Worm (Caenorhabditis elegans) whole organism, L1 larva: ENCODE results near the gene aco-1.

Experiments
- F16B12.6 ChIP-seq: fragments of 150-350 bp; optimal IDR thresholded peaks from 2 replicates; lab custom pipeline; 2014; ENCODE audit warnings: missing biosample characterization, missing genetic modification characterization
- Y116A8C.19 ChIP-seq: sonication (generic microtip); optimal IDR thresholded peaks from 2 replicates; lab custom pipeline; 2016; ENCODE audit warnings: missing compliant biosample characterization, missing genetic modification characterization, borderline replicate concordance
- aha-1 ChIP-seq: fragments of 150-350 bp; optimal IDR thresholded peaks from 2 replicates; lab custom pipeline; 2014; ENCODE audit warnings: missing biosample characterization, missing genetic modification characterization
- alr-1 ChIP-seq: fragments of 200-800 bp; sonication (Bioruptor generic); optimal IDR thresholded peaks from 2 replicates; lab custom pipeline; 2018; ENCODE audit warnings: borderline replicate concordance, mild to moderate bottlenecking, missing genetic modification characterization, missing compliant biosample characterization
- ama-1 ChIP-seq: fragments of 150-350 bp; optimal IDR thresholded peaks from 2 replicates; lab custom pipeline; 2014
- blmp-1 ChIP-seq: fragments of 150-350 bp; optimal IDR thresholded peaks from 2 replicates; lab custom pipeline; 2014; ENCODE audit warnings: missing biosample characterization, missing genetic modification characterization
- ceh-63 ChIP-seq: fragments of 200-800 bp; sonication (Bioruptor generic); optimal IDR thresholded peaks from 2 replicates; lab custom pipeline; 2018; ENCODE audit warnings: mild to moderate bottlenecking, missing genetic modification characterization, missing compliant biosample characterization
- ceh-88 ChIP-seq: fragments of 200-800 bp; sonication (Bioruptor generic); IDR thresholded peaks from 2 replicates; pipeline ENCODE4 v1.3.6; 2022; ENCODE audit warnings: missing genetic modification characterization, missing compliant biosample characterization
- ceh-90 ChIP-seq: sonication (generic microtip); optimal IDR thresholded peaks from 2 replicates; lab custom pipeline; 2016; ENCODE audit warnings: missing genetic modification characterization, missing compliant biosample characterization
- dsc-1 ChIP-seq: sonication (generic microtip); optimal IDR thresholded peaks from 2 replicates; lab custom pipeline; 2016; ENCODE audit warnings: mild to moderate bottlenecking, missing genetic modification characterization, missing compliant biosample characterization
- efl-1 ChIP-seq, 4 experiments: fragments of 150-350 bp; optimal IDR thresholded peaks in 3 of 4; peaks in 1 of 4; 1 replicate in 1 of 4; 2 replicates in 3 of 4; lab custom pipeline; 2014; ENCODE audit warnings: missing biosample characterization in 2 of 4, missing genetic modification characterization in 2 of 4, missing genetic modification reagents in 2 of 4
- egl-13 ChIP-seq: sonication (generic microtip); optimal IDR thresholded peaks from 2 replicates; lab custom pipeline; 2016; ENCODE audit warnings: missing genotype, missing genetic modification reagents, missing genetic modification characterization, missing compliant biosample characterization
- egl-27 ChIP-seq, 2 experiments: fragments of 150-350 bp in 1 of 2; sonication (generic microtip); optimal IDR thresholded peaks; 3 replicates each; lab custom pipeline; 2017 to 2018; ENCODE audit warnings: missing biosample characterization in 2 of 2, missing genetic modification characterization in 2 of 2, missing genetic modification reagents in 2 of 2
- elt-3 ChIP-seq, 6 experiments: fragments of 150-350 bp in 1 of 6; sonication (generic microtip); optimal IDR thresholded peaks; 2 replicates each; lab custom pipeline; 2017 to 2018; ENCODE audit warnings: missing biosample characterization in 6 of 6, missing genetic modification characterization in 6 of 6, inconsistent platforms in 1 of 6
- fkh-10 ChIP-seq: sonication (generic microtip); optimal IDR thresholded peaks from 2 replicates; lab custom pipeline; 2017; ENCODE audit warnings: missing biosample characterization, missing genetic modification reagents, missing genetic modification characterization
- fos-1 ChIP-seq: fragments of 150-350 bp; optimal IDR thresholded peaks from 2 replicates; lab custom pipeline; 2014; ENCODE audit warnings: missing biosample characterization, missing genetic modification characterization
- isw-1 ChIP-seq: fragments of 200-800 bp; sonication (Bioruptor generic); IDR thresholded peaks from 2 replicates; pipeline ENCODE4 v1.3.6; 2022; ENCODE audit warnings: missing genetic modification characterization, missing compliant biosample characterization
- jun-1 ChIP-seq: fragments of 150-350 bp; optimal IDR thresholded peaks from 2 replicates; lab custom pipeline; 2014; ENCODE audit warnings: missing biosample characterization, missing genetic modification reagents, missing genetic modification characterization
- lin-14 ChIP-seq: fragments of 200-800 bp; sonication (Bioruptor generic); optimal IDR thresholded peaks from 2 replicates; lab custom pipeline; 2018; ENCODE audit warnings: mild to moderate bottlenecking, missing genetic modification characterization, moderate library complexity, missing compliant biosample characterization
- lin-15B ChIP-seq: fragments of 150-350 bp; sonication (generic microtip); optimal IDR thresholded peaks from 3 replicates; lab custom pipeline; 2014; ENCODE audit warnings: missing biosample characterization, missing genetic modification characterization
- lin-39 ChIP-seq: fragments of 150-350 bp; optimal IDR thresholded peaks from 2 replicates; lab custom pipeline; 2014; ENCODE audit warnings: missing biosample characterization, missing genetic modification reagents, missing genetic modification characterization
- lir-3 ChIP-seq: sonication (generic microtip); optimal IDR thresholded peaks from 2 replicates; lab custom pipeline; 2016; ENCODE audit warnings: mild to moderate bottlenecking, missing genetic modification characterization, moderate library complexity, missing compliant biosample characterization; ENCODE audit not compliant: poor library complexity
- mdl-1 ChIP-seq, 2 experiments: fragments of 150-350 bp; optimal IDR thresholded peaks; 2 replicates each; lab custom pipeline; 2014 to 2017; ENCODE audit warnings: missing biosample characterization in 2 of 2, missing genetic modification characterization in 2 of 2, inconsistent platforms in 1 of 2
- nhr-19 ChIP-seq: fragments of 200-800 bp; sonication (Bioruptor generic); conservative IDR thresholded peaks from 2 replicates; pipeline ENCODE4 v1.3.6; 2022; ENCODE audit warnings: missing genetic modification characterization, missing compliant biosample characterization
- nhr-20 ChIP-seq: sonication (generic microtip); optimal IDR thresholded peaks from 2 replicates; lab custom pipeline; 2016; ENCODE audit warnings: mild to moderate bottlenecking, missing genetic modification characterization, missing compliant biosample characterization
- nhr-28 ChIP-seq: fragments of 150-350 bp; optimal IDR thresholded peaks from 2 replicates; lab custom pipeline; 2014; ENCODE audit warnings: missing biosample characterization, missing genetic modification characterization
- nhr-71 ChIP-seq: sonication (generic microtip); optimal IDR thresholded peaks from 2 replicates; lab custom pipeline; 2016; ENCODE audit warnings: mild to moderate bottlenecking, missing genetic modification characterization, moderate library complexity, missing compliant biosample characterization
- nhr-76 ChIP-seq: sonication (generic microtip); optimal IDR thresholded peaks from 2 replicates; lab custom pipeline; 2017; ENCODE audit warnings: missing biosample characterization, missing genetic modification characterization
- nhr-85 ChIP-seq: sonication (generic microtip); peaks from one replicate; lab custom pipeline; 2016; ENCODE audit warnings: missing genetic modification characterization, inconsistent platforms, missing compliant biosample characterization
- skn-1 ChIP-seq: fragments of 150-350 bp; optimal IDR thresholded peaks from 2 replicates; lab custom pipeline; 2014; ENCODE audit warnings: missing biosample characterization, missing genetic modification characterization
- snpc-4 ChIP-seq: fragments of 150-350 bp; optimal IDR thresholded peaks from 2 replicates; lab custom pipeline; 2014; ENCODE audit warnings: missing biosample characterization, missing genetic modification characterization
- snu-23 ChIP-seq: sonication (generic microtip); optimal IDR thresholded peaks from 2 replicates; lab custom pipeline; 2016; ENCODE audit warnings: missing genetic modification characterization, missing compliant biosample characterization
- sup-37 ChIP-seq: fragments of 200-800 bp; sonication (Bioruptor generic); optimal IDR thresholded peaks from 2 replicates; lab custom pipeline; 2018; ENCODE audit warnings: mild to moderate bottlenecking, missing genetic modification characterization, missing compliant biosample characterization
- tbx-2 ChIP-seq: sonication (generic microtip); optimal IDR thresholded peaks from 2 replicates; lab custom pipeline; 2016; ENCODE audit warnings: missing genetic modification characterization, missing compliant biosample characterization
- tlp-1 ChIP-seq: fragments of 150-350 bp; optimal IDR thresholded peaks from 2 replicates; lab custom pipeline; 2014; ENCODE audit warnings: missing biosample characterization, missing genetic modification characterization
- unc-62 ChIP-seq: fragments of 150-350 bp; optimal IDR thresholded peaks from 2 replicates; lab custom pipeline; 2014; ENCODE audit warnings: missing biosample characterization, missing genetic modification reagents, missing genetic modification characterization
- zag-1 ChIP-seq: fragments of 150-350 bp; optimal IDR thresholded peaks from 2 replicates; lab custom pipeline; 2014; ENCODE audit warnings: missing biosample characterization, missing genetic modification characterization
- zip-4 ChIP-seq: fragments of 200-800 bp; sonication (Bioruptor generic); optimal IDR thresholded peaks from 2 replicates; lab custom pipeline; 2018; ENCODE audit warnings: mild to moderate bottlenecking, missing genetic modification characterization, moderate library complexity, missing compliant biosample characterization
- ztf-4 ChIP-seq: fragments of 150-350 bp; optimal IDR thresholded peaks from 2 replicates; lab custom pipeline; 2014; ENCODE audit warnings: missing biosample characterization, missing genetic modification characterization

The aco-1 gene

ce11 chrX:11307056-11307455 is 32.6 kb upstream of the aco-1 start, which contains the start of gene vhl-1:
vhl-1 (plus strand) TSS chrX:11307356.
- TF ChIP-seq nhr-76, result no peak
- no peak for TF ChIP-seq snpc-4 (tag; lab: Kevin White, UChicago)
- TF ChIP-seq alr-1, result no peak
- no peak for TF ChIP-seq lin-39 (tag; lab: Kevin White, UChicago)
- TF ChIP-seq fkh-10, result no peak
- no peak for TF ChIP-seq unc-62
- no peak for TF ChIP-seq ceh-88 (GFP tag; lab: Robert Waterston, UW)
- no peak for TF ChIP-seq lir-3 (tag; lab: Kevin White, UChicago)
- no peak for TF ChIP-seq nhr-19 (GFP tag; lab: Robert Waterston, UW)
- TF ChIP-seq skn-1 (tag; lab: Kevin White, UChicago), result no peak
- no peak for TF ChIP-seq blmp-1
- TF ChIP-seq ceh-90 (tag; lab: Kevin White, UChicago), result no peak
- TF ChIP-seq nhr-71 (tag; lab: Kevin White, UChicago), result no peak
- TF ChIP-seq tlp-1 (tag; lab: Kevin White, UChicago), result no peak
- no peak for TF ChIP-seq nhr-28 (tag; lab: Kevin White, UChicago)
- no peak for TF ChIP-seq ceh-63 (GFP tag; lab: Kevin White, UChicago)
- no peak for TF ChIP-seq isw-1
- no peak for TF ChIP-seq mdl-1 (tag; optimal IDR thresholded peaks at IDR 0.05; lab: Kevin White, UChicago)

ce11 chrX:11310285-11310838 is 29.3 kb upstream of the aco-1 start, which contains the start of gene F08G12.5:
F08G12.5 (minus strand) TSS chrX:11310285.
- TF ChIP-seq blmp-1 (peak; percentile 43), Y116A8C.19 (tag; lab: Kevin White, UChicago) (no peak), aha-1 (tag; lab: Kevin White, UChicago) (no peak), dsc-1 (tag; lab: Kevin White, UChicago) (no peak), elt-3 (tag; optimal IDR thresholded peaks at IDR 0.05; lab: Kevin White, UChicago) (peak in 1 of 6 experiments; percentile 29), nhr-20 (tag; lab: Kevin White, UChicago) (peak; percentile 35), efl-1 (optimal IDR thresholded peaks at IDR 0.05; lab: Kevin White, UChicago) (no peak), efl-1 (GFP tag; optimal IDR thresholded peaks at IDR 0.05 in 1 of 2; lab: Kevin White, UChicago) (peak in 1 of 2 experiments; percentile 63), lin-14 (peak; percentile 34), nhr-85 (tag; lab: Kevin White, UChicago) (peak; percentile 74), ceh-90 (tag; lab: Kevin White, UChicago) (no peak)

DNA sequence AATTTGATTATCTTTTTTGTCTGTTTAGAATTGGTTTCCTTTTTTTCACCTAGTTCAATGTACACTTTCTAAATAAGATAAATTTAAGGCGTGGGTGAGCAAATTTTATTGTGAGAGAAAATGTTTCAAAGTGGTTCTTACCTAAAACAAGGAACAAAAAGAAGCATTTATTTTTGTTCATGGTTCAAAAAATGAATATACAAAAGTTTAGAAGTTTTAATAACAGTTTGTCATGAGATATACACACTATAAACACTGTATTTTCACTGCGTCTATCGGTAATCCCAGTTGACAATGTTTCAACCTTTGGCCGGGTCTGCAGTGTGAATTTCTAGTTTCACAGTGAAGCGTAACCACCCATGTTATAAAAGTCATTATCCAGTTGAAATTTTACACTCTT is 24.3 kb upstream of the aco-1 start, which contains the start of gene F08G12.11:
TSS of gene F08G12.11 (minus strand) at position 181 of the 400 bp plus-strand sequence.
- TF ChIP-seq F16B12.6 (tag; lab: Kevin White, UChicago), result no peak
- TF ChIP-seq tbx-2 (tag; lab: Kevin White, UChicago), result peak; percentile 43

DNA sequence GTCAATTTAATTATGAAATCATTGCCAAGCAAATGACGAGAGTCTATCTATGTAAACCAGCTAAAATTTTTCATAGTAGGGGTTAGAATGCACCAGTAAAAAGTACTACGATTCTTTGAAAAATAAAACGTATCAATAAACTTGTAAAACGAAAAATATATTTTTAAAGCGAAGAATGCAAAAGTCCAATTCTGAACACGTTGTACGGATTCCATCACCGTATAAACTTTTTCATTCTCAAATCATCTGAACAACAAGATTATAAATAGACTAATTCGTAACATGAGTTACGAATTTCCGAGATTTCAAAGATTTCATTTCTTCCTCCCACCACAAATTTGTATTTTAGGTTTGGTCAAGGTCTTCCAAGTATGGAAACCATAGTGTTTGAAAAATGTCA is 22.9 kb upstream of the aco-1 start, which contains the start of gene nlp-57:
TSS of gene nlp-57 (plus strand) at position 301 of the 400 bp plus-strand sequence.
- TF ChIP-seq fos-1 (tag; lab: Kevin White, UChicago) (no peak), jun-1 (no peak), snu-23 (no peak), elt-3 (tag; optimal IDR thresholded peaks at IDR 0.05; lab: Kevin White, UChicago) (no peak), zip-4 (GFP tag; lab: Kevin White, UChicago) (no peak), ceh-88 (GFP tag; lab: Robert Waterston, UW) (no peak), sup-37 (GFP tag; lab: Kevin White, UChicago) (no peak), lin-15B (no peak), ztf-4 (tag; lab: Kevin White, UChicago) (no peak), egl-27 (tag; optimal IDR thresholded peaks at IDR 0.05; lab: Kevin White, UChicago) (no peak), dsc-1 (tag; lab: Kevin White, UChicago) (no peak), ama-1 (lab: Kevin White, UChicago) (no peak), zag-1 (tag; lab: Kevin White, UChicago) (no peak), egl-13 (tag; lab: Kevin White, UChicago) (no peak)
